Fruit fly (Drosophila melanogaster) whole organism, embryonic: ENCODE data around the gene Hmt4-20.

ENCODE experiments used
- CG10959 ChIP-seq: fragments of 200-800 bp; sonication (Bioruptor generic); IDR thresholded peaks from 2 replicates; pipeline ENCODE4 v1.3.6; 2022; ENCODE audit warnings: missing biosample characterization, missing genetic modification characterization
- CG14441 ChIP-seq: fragments of 200-800 bp; sonication (Bioruptor generic); IDR thresholded peaks from 2 replicates; pipeline ENCODE4 v1.3.6; 2022; ENCODE audit warnings: missing biosample characterization, missing genetic modification characterization
- CG14667 ChIP-seq: fragments of 200-800 bp; sonication (Bioruptor generic); IDR thresholded peaks from 2 replicates; pipeline ENCODE4 v1.3.6; 2022; ENCODE audit warnings: missing biosample characterization, missing genetic modification characterization
- CG15073 ChIP-seq: fragments of 200-800 bp; sonication (Bioruptor generic); optimal IDR thresholded peaks from 2 replicates; lab custom pipeline; 2016; ENCODE audit warnings: missing biosample characterization, missing genetic modification characterization
- CG15479 ChIP-seq: fragments of 200-800 bp; sonication (Bioruptor generic); optimal IDR thresholded peaks from 3 replicates; lab custom pipeline; 2019; ENCODE audit warnings: missing biosample characterization, mild to moderate bottlenecking, missing genetic modification characterization, moderate library complexity
- CG1602 ChIP-seq: fragments of 200-800 bp; sonication (Bioruptor generic); optimal IDR thresholded peaks from 3 replicates; lab custom pipeline; 2016; ENCODE audit warnings: missing biosample characterization, missing genetic modification characterization
- CG16815 ChIP-seq: fragments of 200-800 bp; sonication (Bioruptor generic); optimal IDR thresholded peaks from 3 replicates; lab custom pipeline; 2017; ENCODE audit warnings: missing biosample characterization, mild to moderate bottlenecking, missing genetic modification characterization
- CG17359 ChIP-seq: fragments of 200-800 bp; sonication (Bioruptor generic); optimal IDR thresholded peaks from 3 replicates; lab custom pipeline; 2018; ENCODE audit warnings: missing biosample characterization, mild to moderate bottlenecking, missing genetic modification characterization, moderate library complexity
- CG18764 ChIP-seq: fragments of 200-800 bp; sonication (Bioruptor generic); optimal IDR thresholded peaks from 3 replicates; lab custom pipeline; 2016; ENCODE audit warnings: missing biosample characterization, missing genetic modification characterization
- CG2120 ChIP-seq: fragments of 200-800 bp; sonication (Bioruptor generic); optimal IDR thresholded peaks from 3 replicates; lab custom pipeline; 2016; ENCODE audit warnings: missing biosample characterization, missing genetic modification characterization
- CG2199 ChIP-seq: fragments of 200-800 bp; sonication (Bioruptor generic); IDR thresholded peaks from 3 replicates; pipeline ENCODE4 v1.3.6; 2022; ENCODE audit warnings: missing biosample characterization, missing genetic modification characterization
- CG2678 ChIP-seq: fragments of 200-800 bp; sonication (Bioruptor generic); optimal IDR thresholded peaks from 3 replicates; lab custom pipeline; 2019; ENCODE audit warnings: missing biosample characterization, mild to moderate bottlenecking, missing genetic modification characterization, moderate library complexity
- CG2712 ChIP-seq: fragments of 200-800 bp; optimal IDR thresholded peaks from 3 replicates; lab custom pipeline; 2019; ENCODE audit warnings: missing biosample characterization, mild to moderate bottlenecking, missing genetic modification characterization, moderate library complexity
- CG30431 ChIP-seq: fragments of 200-800 bp; sonication (Bioruptor generic); optimal IDR thresholded peaks from 2 replicates; lab custom pipeline; 2017; ENCODE audit warnings: missing biosample characterization, missing genetic modification characterization
- CG3281 ChIP-seq: fragments of 200-800 bp; sonication (Bioruptor generic); optimal IDR thresholded peaks from 3 replicates; lab custom pipeline; 2017; ENCODE audit warnings: missing biosample characterization, mild to moderate bottlenecking, missing genetic modification characterization
- CG3726 ChIP-seq: fragments of 200-800 bp; sonication (Bioruptor generic); IDR thresholded peaks from 3 replicates; pipeline ENCODE4, ENCODE4 v1.3.6; 2022; ENCODE audit warnings: missing biosample characterization, missing genetic modification characterization
- CG6765 ChIP-seq: fragments of 200-800 bp; sonication (Bioruptor generic); optimal IDR thresholded peaks from 3 replicates; lab custom pipeline; 2017; ENCODE audit warnings: missing biosample characterization, mild to moderate bottlenecking, missing genetic modification characterization
- CG6813 ChIP-seq: fragments of 200-800 bp; sonication (Bioruptor generic); optimal IDR thresholded peaks from 2 replicates; lab custom pipeline; 2017; ENCODE audit warnings: missing biosample characterization, missing genetic modification characterization, mild to moderate bottlenecking, moderate library complexity, missing genetic modification reagents
- CG7357 ChIP-seq: fragments of 200-800 bp; sonication (Bioruptor generic); IDR thresholded peaks from 3 replicates; pipeline ENCODE4 v1.3.6; 2022; ENCODE audit warnings: missing biosample characterization, missing genetic modification characterization
- CG8089 ChIP-seq: fragments of 200-800 bp; sonication (Bioruptor generic); optimal IDR thresholded peaks from 3 replicates; lab custom pipeline; 2016; ENCODE audit warnings: missing biosample characterization, missing genetic modification characterization
- CG9727 ChIP-seq: fragments of 200-800 bp; sonication (Bioruptor generic); optimal IDR thresholded peaks from 3 replicates; lab custom pipeline; 2017; ENCODE audit warnings: missing biosample characterization, mild to moderate bottlenecking, missing genetic modification characterization
- Chrac-16 ChIP-seq: fragments of 200-800 bp; sonication (Bioruptor generic); optimal IDR thresholded peaks from 3 replicates; lab custom pipeline; 2016; ENCODE audit warnings: missing biosample characterization, missing genetic modification characterization
- D19A ChIP-seq: fragments of 200-800 bp; optimal IDR thresholded peaks from 3 replicates; lab custom pipeline; 2019; ENCODE audit warnings: missing biosample characterization, mild to moderate bottlenecking, missing genetic modification characterization, moderate library complexity
- D19B ChIP-seq: fragments of 200-800 bp; sonication (Bioruptor generic); optimal IDR thresholded peaks from 2 replicates; lab custom pipeline; 2017; ENCODE audit warnings: missing biosample characterization, mild to moderate bottlenecking, missing genetic modification characterization
- Dref ChIP-seq: fragments of 200-800 bp; sonication (Bioruptor generic); IDR thresholded peaks from 2 replicates; pipeline ENCODE4 v1.3.6; 2022; ENCODE audit warnings: missing biosample characterization, missing genetic modification characterization
- HLH3B ChIP-seq: fragments of 200-800 bp; sonication (Bioruptor generic); IDR thresholded peaks from 2 replicates; pipeline ENCODE4 v1.3.6; 2022; ENCODE audit warnings: missing biosample characterization, missing genetic modification characterization
- Neu2 ChIP-seq: fragments of 200-800 bp; sonication (Bioruptor generic); optimal IDR thresholded peaks from 3 replicates; lab custom pipeline; 2016; ENCODE audit warnings: missing biosample characterization, missing genetic modification characterization, borderline replicate concordance
- Nf-YA ChIP-seq: fragments of 200-800 bp; sonication (Bioruptor generic); IDR thresholded peaks from 2 replicates; pipeline ENCODE4 v1.3.6; 2022; ENCODE audit warnings: missing biosample characterization, missing genetic modification characterization
- Pdp1 ChIP-seq, 2 experiments: fragments of 200-800 bp; sonication (Bioruptor generic); optimal IDR thresholded peaks; 3 replicates each; lab custom pipeline; 2016; ENCODE audit warnings: missing biosample characterization in 2 of 2, missing genetic modification characterization in 2 of 2, mild to moderate bottlenecking in 1 of 2, moderate library complexity in 1 of 2
- Ravus ChIP-seq: fragments of 200-800 bp; sonication (Bioruptor generic); IDR thresholded peaks from 2 replicates; pipeline ENCODE4 v1.3.6; 2022; ENCODE audit warnings: missing biosample characterization, missing genetic modification characterization
- Sry-β ChIP-seq: fragments of 200-800 bp; sonication (Bioruptor generic); optimal IDR thresholded peaks from 2 replicates; lab custom pipeline; 2018; ENCODE audit warnings: missing biosample characterization, mild to moderate bottlenecking, missing genetic modification characterization, moderate library complexity
- ac ChIP-seq: fragments of 200-800 bp; sonication (Bioruptor generic); optimal IDR thresholded peaks from 3 replicates; lab custom pipeline; 2017; ENCODE audit warnings: missing biosample characterization, mild to moderate bottlenecking, missing genetic modification characterization
- cas ChIP-seq: fragments of 200-800 bp; sonication (Bioruptor generic); IDR thresholded peaks from 2 replicates; pipeline ENCODE4 v1.3.6; 2022; ENCODE audit warnings: missing biosample characterization, missing genetic modification characterization
- cato ChIP-seq: fragments of 200-800 bp; sonication (Bioruptor generic); optimal IDR thresholded peaks from 2 replicates; lab custom pipeline; 2016; ENCODE audit warnings: missing biosample characterization, missing genetic modification characterization, borderline replicate concordance
- dmrt11E ChIP-seq: fragments of 200-800 bp; sonication (Bioruptor generic); optimal IDR thresholded peaks from 3 replicates; lab custom pipeline; 2018; ENCODE audit warnings: missing biosample characterization, mild to moderate bottlenecking, missing genetic modification characterization, moderate library complexity
- esg ChIP-seq: fragments of 200-800 bp; sonication (Bioruptor generic); conservative IDR thresholded peaks from 2 replicates; pipeline ENCODE4 v1.3.6; 2022; ENCODE audit warnings: missing biosample characterization, missing genetic modification characterization
- fd96Cb ChIP-seq: fragments of 200-800 bp; sonication (Bioruptor generic); optimal IDR thresholded peaks from 2 replicates; lab custom pipeline; 2018; ENCODE audit warnings: missing biosample characterization, mild to moderate bottlenecking, missing genetic modification characterization, moderate library complexity
- gem ChIP-seq: fragments of 200-800 bp; sonication (Bioruptor generic); optimal IDR thresholded peaks from 2 replicates; lab custom pipeline; 2019; ENCODE audit warnings: missing biosample characterization, mild to moderate bottlenecking, missing genetic modification characterization, moderate library complexity
- kah ChIP-seq: fragments of 200-800 bp; sonication (Bioruptor generic); optimal IDR thresholded peaks from 2 replicates; lab custom pipeline; 2018; ENCODE audit warnings: missing biosample characterization, mild to moderate bottlenecking, missing genetic modification characterization
- maf-S ChIP-seq: fragments of 200-800 bp; sonication (Bioruptor generic); optimal IDR thresholded peaks from 2 replicates; lab custom pipeline; 2016; ENCODE audit warnings: missing biosample characterization, missing genetic modification characterization
- run ChIP-seq: fragments of 200-800 bp; sonication (Bioruptor generic); optimal IDR thresholded peaks from 3 replicates; lab custom pipeline; 2018; ENCODE audit warnings: missing biosample characterization, mild to moderate bottlenecking, missing genetic modification characterization
- slp2 ChIP-seq: fragments of 200-800 bp; sonication (Bioruptor generic); optimal IDR thresholded peaks from 2 replicates; lab custom pipeline; 2016; ENCODE audit warnings: missing biosample characterization, missing genetic modification characterization
- tgo ChIP-seq: fragments of 200-800 bp; sonication (Bioruptor generic); IDR thresholded peaks from 3 replicates; pipeline ENCODE4 v1.3.6; 2022; ENCODE audit warnings: missing biosample characterization, missing genetic modification characterization
- tll ChIP-seq, 2 experiments: fragments of 200-800 bp in 1 of 2; fragments of >200 bp in 1 of 2; sonication (Bioruptor generic) in 1 of 2; optimal IDR thresholded peaks; 2 replicates each; lab custom pipeline; 2017 to 2019; ENCODE audit warnings: missing biosample characterization in 2 of 2, missing genetic modification characterization in 2 of 2, mild to moderate bottlenecking in 1 of 2, moderate library complexity in 1 of 2
- toy ChIP-seq: fragments of 200-800 bp; sonication (Bioruptor generic); IDR thresholded peaks from 2 replicates; pipeline ENCODE4 v1.3.6; 2022; ENCODE audit warnings: missing biosample characterization, missing genetic modification characterization
- vvl ChIP-seq: fragments of 200-800 bp; sonication (Bioruptor generic); IDR thresholded peaks from 2 replicates; pipeline ENCODE4 v1.3.6; 2022; ENCODE audit warnings: missing biosample characterization, missing genetic modification characterization
- wdn ChIP-seq: fragments of 200-800 bp; sonication (Bioruptor generic); IDR thresholded peaks from 2 replicates; pipeline ENCODE4 v1.3.6; 2022; ENCODE audit warnings: missing biosample characterization, missing genetic modification characterization
- zfh1 ChIP-seq: fragments of 200-800 bp; sonication (Bioruptor generic); IDR thresholded peaks from 3 replicates; pipeline ENCODE4 v1.3.6; 2022; ENCODE audit warnings: missing biosample characterization, missing genetic modification characterization

Hmt4-20 gene

DNA sequence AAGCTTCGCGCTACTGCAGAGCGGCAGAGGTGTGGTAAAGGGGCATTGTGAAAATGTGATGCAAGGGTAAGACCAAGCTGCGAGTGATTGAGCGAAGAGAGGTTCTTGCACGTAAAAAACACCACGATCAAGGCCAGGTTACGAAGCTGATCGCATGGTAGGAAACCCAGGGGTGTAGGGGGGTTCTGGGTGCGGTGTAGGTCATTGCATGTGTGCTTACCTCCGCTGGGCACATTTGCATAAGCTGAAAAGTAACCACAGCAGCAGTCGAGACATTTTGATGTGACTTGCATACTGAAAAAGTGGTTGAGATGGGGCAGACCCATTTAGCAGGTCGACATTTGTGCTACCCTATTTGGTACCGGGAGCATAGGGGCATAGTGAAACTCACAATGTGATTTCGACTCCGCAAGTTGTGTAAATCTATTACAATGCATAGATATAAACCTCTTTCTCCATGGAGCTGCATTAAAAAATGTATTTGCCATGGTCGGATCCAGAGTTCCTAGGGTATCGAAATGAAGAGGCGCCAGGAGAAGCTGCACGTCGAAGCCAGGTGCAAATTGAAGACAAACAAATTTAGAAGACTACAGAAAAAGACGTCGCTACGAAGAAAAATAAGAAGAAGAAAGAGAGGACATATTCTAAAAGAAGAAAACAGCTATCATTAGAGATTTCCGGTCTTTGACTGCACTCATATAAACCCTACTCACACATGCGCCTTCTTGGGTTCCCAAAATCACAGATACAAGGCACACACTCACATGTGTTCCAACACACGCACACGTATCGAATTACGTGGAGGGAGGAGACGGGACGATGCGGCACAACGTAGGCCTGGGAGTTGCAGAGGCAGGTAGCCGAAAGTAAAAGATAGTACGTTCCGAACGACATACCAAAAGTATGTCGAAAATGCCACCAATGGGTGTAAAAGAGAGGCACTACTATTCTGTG is 37.3 kb upstream of the Hmt4-20 start (continued):
- no peak for TF ChIP-seq Sry-β (GFP tag; lab: Kevin White, UChicago)
- TF ChIP-seq CG1602 = no peak
- TF ChIP-seq run (tag; lab: Kevin White, UChicago) = no peak
- no peak for TF ChIP-seq CG2678 (tag; lab: Kevin White, UChicago)
- no peak for TF ChIP-seq CG2199 (GFP tag; lab: Robert Waterston, UW)
- TF ChIP-seq D19A (tag; lab: Kevin White, UChicago) = peak; percentile 29
- no peak for TF ChIP-seq CG3726
- TF ChIP-seq CG15479 (GFP tag; lab: Kevin White, UChicago) = peak; percentile 77
- no peak for TF ChIP-seq tgo (GFP tag; lab: Robert Waterston, UW)
- TF ChIP-seq Dref (GFP tag; lab: Robert Waterston, UW) = no peak
- TF ChIP-seq CG3281 (GFP tag; lab: Kevin White, UChicago) = no peak
- no peak for TF ChIP-seq CG17359
- no peak for TF ChIP-seq CG10959
- no peak for TF ChIP-seq kah (GFP tag; lab: Kevin White, UChicago)
- TF ChIP-seq gem (tag; lab: Kevin White, UChicago) = peak; percentile 15
- TF ChIP-seq D19B (GFP tag; lab: Kevin White, UChicago) = peak; percentile 61
- no peak for TF ChIP-seq CG30431
- TF ChIP-seq maf-S = no peak
- no peak for TF ChIP-seq CG15073 (GFP tag; lab: Kevin White, UChicago)
- peak; percentile 35 for TF ChIP-seq dmrt11E
- peak; percentile 51 for TF ChIP-seq ac (GFP tag; lab: Kevin White, UChicago)
- TF ChIP-seq HLH3B (GFP tag; lab: Robert Waterston, UW) = no peak
- peak; percentile 22 for TF ChIP-seq CG2712 (tag; lab: Kevin White, UChicago)
- TF ChIP-seq CG2120 (GFP tag; lab: Kevin White, UChicago) = no peak
- no peak for TF ChIP-seq Ravus (GFP tag; lab: Robert Waterston, UW)
- TF ChIP-seq wdn (GFP tag; lab: Robert Waterston, UW) = no peak
- peak; percentile 11 for TF ChIP-seq CG9727 (GFP tag; lab: Kevin White, UChicago)
- 0 out of 3 replicates have a peak, but pooled peaks have one; percentile 25 for TF ChIP-seq zfh1 (GFP tag; lab: Robert Waterston, UW)
- TF ChIP-seq CG14667 (GFP tag; lab: Robert Waterston, UW) = no peak
- TF ChIP-seq CG8089 (GFP tag; lab: Kevin White, UChicago) = no peak
- no peak for TF ChIP-seq slp2
- TF ChIP-seq esg (GFP tag; lab: Robert Waterston, UW) = no peak
- TF ChIP-seq fd96Cb (tag; lab: Kevin White, UChicago) = no peak
- no peak for TF ChIP-seq cas (GFP tag; lab: Robert Waterston, UW)
- TF ChIP-seq Pdp1 (GFP tag; optimal IDR thresholded peaks at IDR 0.05; lab: Kevin White, UChicago) = peak in 1 of 2 experiments; percentile 0
- TF ChIP-seq CG7357 (GFP tag; lab: Robert Waterston, UW) = no peak
- TF ChIP-seq CG6765 = no peak
- TF ChIP-seq CG14441 = no peak
- no peak for TF ChIP-seq CG6813 (GFP tag; lab: Kevin White, UChicago)
- TF ChIP-seq Neu2 = no peak
- no peak for TF ChIP-seq toy (GFP tag; lab: Robert Waterston, UW)
- no peak for TF ChIP-seq cato (GFP tag; lab: Kevin White, UChicago)
- peak in 1 of 2 experiments; percentile 67 for TF ChIP-seq tll (GFP tag; optimal IDR thresholded peaks at IDR 0.05; lab: Kevin White, UChicago)
- TF ChIP-seq vvl (GFP tag; lab: Robert Waterston, UW) = peak; percentile 86
- no peak for TF ChIP-seq CG16815 (GFP tag; lab: Kevin White, UChicago)
- TF ChIP-seq Chrac-16 (GFP tag; lab: Kevin White, UChicago) = no peak
- TF ChIP-seq Nf-YA (GFP tag; lab: Robert Waterston, UW) = no peak
- TF ChIP-seq CG18764 = no peak
